Worm (Caenorhabditis elegans) whole organism, midembryonic: ENCODE data around the gene bud-13.

ENCODE experiments used
- T22C8.4 ChIP-seq: fragments of 200-800 bp; sonication (Bioruptor generic); IDR thresholded peaks from 2 replicates; pipeline ENCODE4 v1.3.6; 2022; ENCODE audit warnings: missing genetic modification characterization, missing compliant biosample characterization
- cog-1 ChIP-seq: sonication (generic microtip); optimal IDR thresholded peaks from 2 replicates; lab custom pipeline; 2016; ENCODE audit warnings: missing genetic modification characterization, missing compliant biosample characterization
- flt-1 ChIP-seq: fragments of 200-800 bp; sonication (Bioruptor generic); IDR thresholded peaks from 2 replicates; pipeline ENCODE4 v1.3.6; 2022; ENCODE audit warnings: missing genetic modification characterization, missing compliant biosample characterization
- med-1 ChIP-seq: sonication (generic microtip); optimal IDR thresholded peaks from 2 replicates; lab custom pipeline; 2017; ENCODE audit warnings: missing genetic modification characterization, mild to moderate bottlenecking, missing compliant biosample characterization, antibody characterized with exemption, missing genetic modification reagents; ENCODE audit not compliant: insufficient read depth
- ref-1 ChIP-seq: fragments of 200-800 bp; sonication (Bioruptor generic); conservative IDR thresholded peaks from 2 replicates; pipeline ENCODE4 v1.3.6; 2022; ENCODE audit warnings: missing genetic modification reagents, missing genetic modification characterization, missing compliant biosample characterization
- tab-1 ChIP-seq: fragments of 200-800 bp; sonication (Bioruptor generic); IDR thresholded peaks from 2 replicates; pipeline ENCODE4 v1.3.6; 2022; ENCODE audit warnings: missing genetic modification characterization, missing compliant biosample characterization

- no peak for TF ChIP-seq flt-1
- TF ChIP-seq med-1 (GFP tag; lab: Kevin White, UChicago): no peak
- TF ChIP-seq T22C8.4 (GFP tag; lab: Robert Waterston, UW): no peak
- TF ChIP-seq tab-1 (GFP tag; lab: Robert Waterston, UW): no peak
- TF ChIP-seq cog-1 (tag; lab: Kevin White, UChicago): no peak
- TF ChIP-seq ref-1: no peak
Measured at ce11 chrIII:8933696-8934095, 33.8 kb downstream of the bud-13 start.
